Worm (Caenorhabditis elegans) whole organism, L1 larva: ENCODE results near the gene H40L08.3.

Experiments used
- Y116A8C.19 ChIP-seq: sonication (generic microtip); optimal IDR thresholded peaks from 2 replicates; lab custom pipeline; 2016; ENCODE audit warnings: missing compliant biosample characterization, missing genetic modification characterization, borderline replicate concordance
- aly-2 ChIP-seq: fragments of 150-350 bp; optimal IDR thresholded peaks from 2 replicates; lab custom pipeline; 2014; ENCODE audit warnings: missing biosample characterization, missing genetic modification characterization
- ama-1 ChIP-seq: fragments of 150-350 bp; optimal IDR thresholded peaks from 2 replicates; lab custom pipeline; 2014
- blmp-1 ChIP-seq: fragments of 150-350 bp; optimal IDR thresholded peaks from 2 replicates; lab custom pipeline; 2014; ENCODE audit warnings: missing biosample characterization, missing genetic modification characterization
- ceh-82 ChIP-seq, 3 experiments: fragments of 150-350 bp in 1 of 3; sonication (generic microtip) in 2 of 3; optimal IDR thresholded peaks; 2 replicates each; lab custom pipeline; 2014 to 2017; ENCODE audit warnings: missing biosample characterization in 3 of 3, missing genetic modification characterization in 3 of 3
- efl-1 ChIP-seq, 4 experiments: fragments of 150-350 bp; optimal IDR thresholded peaks in 3 of 4; peaks in 1 of 4; 1 replicate in 1 of 4; 2 replicates in 3 of 4; lab custom pipeline; 2014; ENCODE audit warnings: missing biosample characterization in 2 of 4, missing genetic modification characterization in 2 of 4, missing genetic modification reagents in 2 of 4
- efl-3 ChIP-seq: fragments of 200-800 bp; sonication (Bioruptor generic); optimal IDR thresholded peaks from 2 replicates; lab custom pipeline; 2018; ENCODE audit warnings: mild to moderate bottlenecking, missing genetic modification characterization, missing compliant biosample characterization
- egl-27 ChIP-seq, 2 experiments: fragments of 150-350 bp in 1 of 2; sonication (generic microtip); optimal IDR thresholded peaks; 3 replicates each; lab custom pipeline; 2017 to 2018; ENCODE audit warnings: missing biosample characterization in 2 of 2, missing genetic modification characterization in 2 of 2, missing genetic modification reagents in 2 of 2
- elt-2 ChIP-seq: sonication (generic microtip); optimal IDR thresholded peaks from 2 replicates; lab custom pipeline; 2016; ENCODE audit warnings: missing genetic modification characterization, mild to moderate bottlenecking, inconsistent platforms, missing compliant biosample characterization, missing genetic modification reagents
- ets-5 ChIP-seq: fragments of 200-800 bp; sonication (Bioruptor generic); IDR thresholded peaks from 2 replicates; pipeline ENCODE4 v1.3.6; 2022; ENCODE audit warnings: missing genetic modification characterization, missing compliant biosample characterization
- fkh-4 ChIP-seq: sonication (generic microtip); optimal IDR thresholded peaks from 2 replicates; lab custom pipeline; 2016; ENCODE audit warnings: missing compliant biosample characterization, missing genetic modification characterization, borderline replicate concordance
- fkh-8 ChIP-seq: sonication (generic microtip); optimal IDR thresholded peaks from 2 replicates; lab custom pipeline; 2016; ENCODE audit warnings: mild to moderate bottlenecking, missing genetic modification characterization, missing compliant biosample characterization
- grh-1 ChIP-seq: fragments of 200-800 bp; sonication (Bioruptor generic); IDR thresholded peaks from 2 replicates; pipeline ENCODE4 v1.3.6; 2022; ENCODE audit warnings: missing genetic modification reagents, missing genetic modification characterization, missing compliant biosample characterization
- hlh-17 ChIP-seq: fragments of 200-800 bp; sonication (Bioruptor generic); optimal IDR thresholded peaks from 2 replicates; lab custom pipeline; 2018; ENCODE audit warnings: missing genetic modification characterization, mild to moderate bottlenecking, missing compliant biosample characterization, moderate library complexity, borderline replicate concordance
- hlh-4 ChIP-seq: sonication (generic microtip); optimal IDR thresholded peaks from 2 replicates; lab custom pipeline; 2016; ENCODE audit warnings: mild to moderate bottlenecking, missing genetic modification characterization, missing compliant biosample characterization
- hpl-2 ChIP-seq: fragments of 150-350 bp; optimal IDR thresholded peaks from 2 replicates; lab custom pipeline; 2014; ENCODE audit warnings: missing biosample characterization, missing genetic modification reagents, missing genetic modification characterization
- irx-1 ChIP-seq: sonication (generic microtip); optimal IDR thresholded peaks from 2 replicates; lab custom pipeline; 2016; ENCODE audit warnings: missing genetic modification characterization, missing compliant biosample characterization
- lin-14 ChIP-seq: fragments of 200-800 bp; sonication (Bioruptor generic); optimal IDR thresholded peaks from 2 replicates; lab custom pipeline; 2018; ENCODE audit warnings: mild to moderate bottlenecking, missing genetic modification characterization, moderate library complexity, missing compliant biosample characterization
- lin-15B ChIP-seq: fragments of 150-350 bp; sonication (generic microtip); optimal IDR thresholded peaks from 3 replicates; lab custom pipeline; 2014; ENCODE audit warnings: missing biosample characterization, missing genetic modification characterization
- lin-39 ChIP-seq: fragments of 150-350 bp; optimal IDR thresholded peaks from 2 replicates; lab custom pipeline; 2014; ENCODE audit warnings: missing biosample characterization, missing genetic modification reagents, missing genetic modification characterization
- lsy-2 ChIP-seq, 2 experiments: fragments of 150-350 bp; optimal IDR thresholded peaks; 2 replicates each; lab custom pipeline; 2014; ENCODE audit warnings: missing biosample characterization in 2 of 2, missing genetic modification characterization in 2 of 2
- mdl-1 ChIP-seq, 2 experiments: fragments of 150-350 bp; optimal IDR thresholded peaks; 2 replicates each; lab custom pipeline; 2014 to 2017; ENCODE audit warnings: missing biosample characterization in 2 of 2, missing genetic modification characterization in 2 of 2, inconsistent platforms in 1 of 2
- mep-1 ChIP-seq: fragments of 150-350 bp; optimal IDR thresholded peaks from 2 replicates; lab custom pipeline; 2014; ENCODE audit warnings: missing biosample characterization, missing genetic modification characterization
- nhr-11 ChIP-seq: fragments of 150-350 bp; optimal IDR thresholded peaks from 2 replicates; lab custom pipeline; 2014; ENCODE audit warnings: missing biosample characterization, missing genetic modification characterization
- nhr-20 ChIP-seq: sonication (generic microtip); optimal IDR thresholded peaks from 2 replicates; lab custom pipeline; 2016; ENCODE audit warnings: mild to moderate bottlenecking, missing genetic modification characterization, missing compliant biosample characterization
- nhr-237 ChIP-seq: fragments of 150-350 bp; optimal IDR thresholded peaks from 2 replicates; lab custom pipeline; 2014; ENCODE audit warnings: missing biosample characterization, missing genetic modification characterization
- nhr-71 ChIP-seq: sonication (generic microtip); optimal IDR thresholded peaks from 2 replicates; lab custom pipeline; 2016; ENCODE audit warnings: mild to moderate bottlenecking, missing genetic modification characterization, moderate library complexity, missing compliant biosample characterization
- nhr-76 ChIP-seq: sonication (generic microtip); optimal IDR thresholded peaks from 2 replicates; lab custom pipeline; 2017; ENCODE audit warnings: missing biosample characterization, missing genetic modification characterization
- nhr-84 ChIP-seq: sonication (generic microtip); optimal IDR thresholded peaks from 2 replicates; lab custom pipeline; 2017; ENCODE audit warnings: missing biosample characterization, missing genetic modification characterization
- nhr-85 ChIP-seq: sonication (generic microtip); peaks from one replicate; lab custom pipeline; 2016; ENCODE audit warnings: missing genetic modification characterization, inconsistent platforms, missing compliant biosample characterization
- nhr-90 ChIP-seq: sonication (generic microtip); optimal IDR thresholded peaks from 2 replicates; lab custom pipeline; 2016; ENCODE audit warnings: mild to moderate bottlenecking, missing genetic modification characterization, missing compliant biosample characterization; ENCODE audit not compliant: poor library complexity
- pqm-1 ChIP-seq: sonication (generic microtip); optimal IDR thresholded peaks from 3 replicates; lab custom pipeline; 2017; ENCODE audit warnings: missing biosample characterization, missing genetic modification characterization
- rnt-1 ChIP-seq: sonication (generic microtip); optimal IDR thresholded peaks from 2 replicates; lab custom pipeline; 2016; ENCODE audit warnings: mild to moderate bottlenecking, missing genetic modification characterization, moderate library complexity, missing compliant biosample characterization
- snpc-4 ChIP-seq: fragments of 150-350 bp; optimal IDR thresholded peaks from 2 replicates; lab custom pipeline; 2014; ENCODE audit warnings: missing biosample characterization, missing genetic modification characterization
- snu-23 ChIP-seq: sonication (generic microtip); optimal IDR thresholded peaks from 2 replicates; lab custom pipeline; 2016; ENCODE audit warnings: missing genetic modification characterization, missing compliant biosample characterization
- sox-4 ChIP-seq: sonication (generic microtip); optimal IDR thresholded peaks from 2 replicates; lab custom pipeline; 2016; ENCODE audit warnings: missing genetic modification characterization, missing compliant biosample characterization
- swsn-7 ChIP-seq: sonication (generic microtip); optimal IDR thresholded peaks from 2 replicates; lab custom pipeline; 2016; ENCODE audit warnings: missing genetic modification characterization, missing compliant biosample characterization
- tlp-1 ChIP-seq: fragments of 150-350 bp; optimal IDR thresholded peaks from 2 replicates; lab custom pipeline; 2014; ENCODE audit warnings: missing biosample characterization, missing genetic modification characterization
- unc-130 ChIP-seq: fragments of 150-350 bp; optimal IDR thresholded peaks from 2 replicates; lab custom pipeline; 2017; ENCODE audit warnings: missing biosample characterization, missing genetic modification characterization, inconsistent platforms
- unc-62 ChIP-seq: fragments of 150-350 bp; optimal IDR thresholded peaks from 2 replicates; lab custom pipeline; 2014; ENCODE audit warnings: missing biosample characterization, missing genetic modification reagents, missing genetic modification characterization
- unc-86 ChIP-seq: sonication (generic microtip); optimal IDR thresholded peaks from 2 replicates; lab custom pipeline; 2016; ENCODE audit warnings: missing genetic modification characterization, missing compliant biosample characterization
- unc-98 ChIP-seq: fragments of 200-800 bp; sonication (Bioruptor generic); IDR thresholded peaks from 2 replicates; pipeline ENCODE4 v1.3.6; 2022; ENCODE audit warnings: missing genetic modification characterization, missing compliant biosample characterization
- xbp-1 ChIP-seq: sonication (generic microtip); optimal IDR thresholded peaks from 2 replicates; lab custom pipeline; 2016; ENCODE audit warnings: missing genetic modification characterization, missing compliant biosample characterization
- zip-4 ChIP-seq: fragments of 200-800 bp; sonication (Bioruptor generic); optimal IDR thresholded peaks from 2 replicates; lab custom pipeline; 2018; ENCODE audit warnings: mild to moderate bottlenecking, missing genetic modification characterization, moderate library complexity, missing compliant biosample characterization
- ztf-4 ChIP-seq: fragments of 150-350 bp; optimal IDR thresholded peaks from 2 replicates; lab custom pipeline; 2014; ENCODE audit warnings: missing biosample characterization, missing genetic modification characterization

H40L08.3 gene

DNA sequence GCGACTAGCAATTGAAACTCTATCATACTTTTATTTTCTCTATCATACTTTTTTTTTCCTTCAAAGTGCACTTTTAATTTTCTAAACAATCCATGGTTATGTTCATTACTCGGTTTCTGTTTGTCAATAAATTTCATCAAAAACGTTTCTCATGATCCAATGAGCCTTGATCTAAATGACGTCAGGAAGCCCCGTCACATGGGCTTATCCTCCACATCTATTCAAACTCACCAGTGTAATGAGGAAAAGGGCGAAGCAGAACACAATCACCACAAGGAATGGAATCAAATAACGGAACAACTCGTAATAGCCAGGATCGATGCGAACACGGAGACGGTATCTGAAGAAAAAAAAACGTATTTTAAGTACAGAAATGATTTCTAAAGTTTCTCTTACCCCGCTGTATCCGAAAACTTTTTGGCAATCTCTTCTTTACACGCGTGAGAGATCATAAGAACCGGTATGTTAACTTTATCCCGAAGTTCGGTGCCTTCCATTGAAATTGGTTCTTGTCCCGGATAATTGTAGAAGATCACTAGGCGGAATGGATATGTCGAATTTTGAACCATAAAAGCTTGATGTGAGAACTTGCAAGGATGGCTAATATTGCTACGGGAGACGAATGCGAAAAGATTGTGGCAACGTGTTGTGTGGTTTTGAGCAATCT lies 36.7 kb downstream of the H40L08.3 start:
- no peak for TF ChIP-seq nhr-11
- no peak for TF ChIP-seq lin-39 (tag; lab: Kevin White, UChicago)
- TF ChIP-seq swsn-7 = no peak
- TF ChIP-seq nhr-85 = no peak
- peak; percentile 28 for TF ChIP-seq snu-23 (GFP tag; lab: Kevin White, UChicago)
- TF ChIP-seq sox-4 = no peak
- TF ChIP-seq hlh-17 (GFP tag; lab: Kevin White, UChicago) = no peak
- TF ChIP-seq mep-1 (tag; lab: Kevin White, UChicago) = no peak
- no peak for TF ChIP-seq hpl-2 (GFP tag; lab: Kevin White, UChicago)
- TF ChIP-seq unc-86 (tag; lab: Kevin White, UChicago) = no peak
- no peak for TF ChIP-seq ztf-4
- peak; percentile 42 for TF ChIP-seq rnt-1 (tag; lab: Kevin White, UChicago)
- no peak for TF ChIP-seq tlp-1 (tag; lab: Kevin White, UChicago)
- TF ChIP-seq pqm-1 (tag; lab: Kevin White, UChicago) = no peak
- TF ChIP-seq unc-98 (GFP tag; lab: Robert Waterston, UW) = no peak
- TF ChIP-seq ama-1 = no peak
- no peak for TF ChIP-seq zip-4 (GFP tag; lab: Kevin White, UChicago)
- TF ChIP-seq nhr-76 (tag; lab: Kevin White, UChicago) = no peak
- TF ChIP-seq lin-15B (tag; lab: Kevin White, UChicago) = no peak
- no peak for TF ChIP-seq hlh-4 (tag; lab: Kevin White, UChicago)
- no peak for TF ChIP-seq Y116A8C.19
- no peak for TF ChIP-seq nhr-237 (tag; lab: Kevin White, UChicago)
- no peak for TF ChIP-seq ceh-82 (tag; optimal IDR thresholded peaks at IDR 0.05; lab: Kevin White, UChicago)
- peak; percentile 26 for TF ChIP-seq lin-14
- TF ChIP-seq efl-1 (optimal IDR thresholded peaks at IDR 0.05; lab: Kevin White, UChicago) = no peak
- peak in 1 of 2 experiments; percentile 92 for TF ChIP-seq efl-1 (GFP tag; optimal IDR thresholded peaks at IDR 0.05 in 1 of 2; lab: Kevin White, UChicago)
- no peak for TF ChIP-seq blmp-1
- no peak for TF ChIP-seq irx-1 (tag; lab: Kevin White, UChicago)
- no peak for TF ChIP-seq mdl-1 (tag; optimal IDR thresholded peaks at IDR 0.05; lab: Kevin White, UChicago)
- no peak for TF ChIP-seq egl-27 (tag; optimal IDR thresholded peaks at IDR 0.05; lab: Kevin White, UChicago)
- TF ChIP-seq efl-3 (GFP tag; lab: Kevin White, UChicago) = no peak
- TF ChIP-seq elt-2 (tag; lab: Kevin White, UChicago) = no peak
- no peak for TF ChIP-seq ets-5 (GFP tag; lab: Robert Waterston, UW)
- no peak for TF ChIP-seq xbp-1
- TF ChIP-seq nhr-84 = no peak
- no peak for TF ChIP-seq grh-1 (GFP tag; lab: Robert Waterston, UW)
- no peak for TF ChIP-seq unc-62
- TF ChIP-seq aly-2 (tag; lab: Kevin White, UChicago) = no peak
- TF ChIP-seq fkh-8 (tag; lab: Kevin White, UChicago) = no peak
- TF ChIP-seq nhr-71 (tag; lab: Kevin White, UChicago) = peak; percentile 65
- TF ChIP-seq unc-130 (tag; lab: Kevin White, UChicago) = no peak
- TF ChIP-seq nhr-90 (tag; lab: Kevin White, UChicago) = no peak
- no peak for TF ChIP-seq snpc-4 (tag; lab: Kevin White, UChicago)
- peak; percentile 1 for TF ChIP-seq fkh-4
- peak in 1 of 2 experiments; percentile 12 for TF ChIP-seq lsy-2 (tag; optimal IDR thresholded peaks at IDR 0.05; lab: Kevin White, UChicago)
- no peak for TF ChIP-seq nhr-20 (tag; lab: Kevin White, UChicago)
